Worm (Caenorhabditis elegans): ENCODE data around the gene scrm-8.
"Not testable (repeated sequence)": the region's sequence is repeated elsewhere in the genome, so short reads cannot be mapped to it uniquely, and the experiment has no call there.

DNA sequence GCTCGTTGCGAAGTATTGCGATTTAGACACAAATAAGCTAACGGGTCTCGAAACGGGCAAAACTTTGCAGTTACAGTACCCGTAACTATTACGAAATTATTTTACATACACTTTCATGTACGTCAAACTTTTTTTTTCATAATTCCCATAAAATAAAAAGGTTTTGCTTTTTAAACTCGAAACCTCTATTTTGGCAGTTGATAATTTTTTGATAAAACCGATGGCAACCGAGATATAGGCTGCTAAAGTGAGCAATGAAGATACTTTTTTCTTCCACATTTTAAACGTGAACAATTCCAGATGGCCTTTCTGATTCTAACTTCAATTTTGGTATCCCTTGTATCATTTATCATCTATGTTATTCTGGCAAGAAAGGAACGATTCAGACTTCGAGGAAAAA is 32.7 kb downstream of the scrm-8 start, which contains the start of gene cyp-25A6:
- not testable (repeated sequence) for TF ChIP-seq ceh-18 (tag; optimal IDR thresholded peaks at IDR 0.05); hlh-30 (tag; optimal IDR thresholded peaks at IDR 0.05; ENCODE audit: insufficient read depth); ceh-48 (tag; optimal IDR thresholded peaks at IDR 0.05); hlh-13 (GFP tag; optimal IDR thresholded peaks at IDR 0.05); nhr-232 (tag; optimal IDR thresholded peaks at IDR 0.05); nhr-11 (tag; optimal IDR thresholded peaks at IDR 0.05)

Measured in whole organism, late embryonic.